Fruit fly (Drosophila melanogaster) whole organism, embryonic: ENCODE measurements around the gene CG16727.

ENCODE experiments used
- Ada2b ChIP-seq: fragments of 200-800 bp; sonication (Bioruptor generic); IDR thresholded peaks from 2 replicates; pipeline ENCODE4 v1.3.6; 2022; ENCODE audit warnings: missing biosample characterization, missing genetic modification characterization
- Adf1 ChIP-seq: fragments of 200-800 bp; sonication (Bioruptor generic); IDR thresholded peaks from 2 replicates; pipeline ENCODE4 v1.3.6; 2022; ENCODE audit warnings: missing biosample characterization, missing genetic modification characterization
- CG10274 ChIP-seq: fragments of 200-800 bp; sonication (Bioruptor generic); optimal IDR thresholded peaks from 3 replicates; lab custom pipeline; 2017; ENCODE audit warnings: missing biosample characterization, mild to moderate bottlenecking, missing genetic modification characterization
- CG10979 ChIP-seq: fragments of 200-800 bp; sonication (Bioruptor generic); optimal IDR thresholded peaks from 2 replicates; lab custom pipeline; 2018; ENCODE audit warnings: missing biosample characterization, mild to moderate bottlenecking, missing genetic modification characterization, moderate library complexity
- CG11093 ChIP-seq: fragments of 200-800 bp; sonication (Bioruptor generic); IDR thresholded peaks from 3 replicates; pipeline ENCODE4 v1.3.6; 2022; ENCODE audit warnings: missing biosample characterization, missing genetic modification characterization
- CG11504 ChIP-seq: fragments of 200-800 bp; sonication (Bioruptor generic); optimal IDR thresholded peaks from 3 replicates; lab custom pipeline; 2019; ENCODE audit warnings: missing biosample characterization, mild to moderate bottlenecking, missing genetic modification characterization, moderate library complexity
- CG13424 ChIP-seq: fragments of 200-800 bp; sonication (Bioruptor generic); optimal IDR thresholded peaks from 2 replicates; lab custom pipeline; 2019; ENCODE audit warnings: missing biosample characterization, mild to moderate bottlenecking, missing genetic modification characterization, moderate library complexity
- CG1602 ChIP-seq: fragments of 200-800 bp; sonication (Bioruptor generic); optimal IDR thresholded peaks from 3 replicates; lab custom pipeline; 2016; ENCODE audit warnings: missing biosample characterization, missing genetic modification characterization
- CG16863 ChIP-seq: fragments of 200-800 bp; sonication (Bioruptor generic); optimal IDR thresholded peaks from 3 replicates; lab custom pipeline; 2016; ENCODE audit warnings: missing biosample characterization, missing genetic modification characterization
- CG18476 ChIP-seq: fragments of 200-800 bp; sonication (Bioruptor generic); optimal IDR thresholded peaks from 2 replicates; lab custom pipeline; 2016; ENCODE audit warnings: missing biosample characterization, mild to moderate bottlenecking, missing genetic modification characterization
- CG30020 ChIP-seq: fragments of 200-800 bp; optimal IDR thresholded peaks from 2 replicates; lab custom pipeline; 2019; ENCODE audit warnings: missing biosample characterization, mild to moderate bottlenecking, missing genetic modification characterization, moderate library complexity
- CG33213 ChIP-seq: fragments of 200-800 bp; sonication (Bioruptor generic); optimal IDR thresholded peaks from 3 replicates; lab custom pipeline; 2016; ENCODE audit warnings: missing biosample characterization, missing genetic modification characterization
- CG6254 ChIP-seq: fragments of 200-800 bp; sonication (Bioruptor generic); optimal IDR thresholded peaks from 3 replicates; lab custom pipeline; 2017; ENCODE audit warnings: mild to moderate bottlenecking, missing biosample characterization, missing genetic modification reagents, missing genetic modification characterization
- CG6654 ChIP-seq: fragments of 200-800 bp; sonication (Bioruptor generic); optimal IDR thresholded peaks from 2 replicates; lab custom pipeline; 2017; ENCODE audit warnings: missing biosample characterization, mild to moderate bottlenecking, missing genetic modification characterization
- CG6791 ChIP-seq: fragments of 200-800 bp; sonication (Bioruptor generic); IDR thresholded peaks from 3 replicates; pipeline ENCODE4 v1.3.6; 2022; ENCODE audit warnings: missing biosample characterization, missing genetic modification characterization; ENCODE audit not compliant: partially characterized antibody
- CG7928 ChIP-seq: fragments of 200-800 bp; sonication (Bioruptor generic); optimal IDR thresholded peaks from 2 replicates; lab custom pipeline; 2017; ENCODE audit warnings: missing biosample characterization, mild to moderate bottlenecking, missing genetic modification characterization
- CG7987 ChIP-seq: fragments of 200-800 bp; sonication (Bioruptor generic); optimal IDR thresholded peaks from 2 replicates; lab custom pipeline; 2018; ENCODE audit warnings: missing biosample characterization, mild to moderate bottlenecking, missing genetic modification characterization, moderate library complexity
- CG8290 ChIP-seq, 3 experiments: fragments of 200-800 bp; sonication (Bioruptor generic); optimal IDR thresholded peaks; 2 replicates each; lab custom pipeline; 2016 to 2019; ENCODE audit warnings: missing biosample characterization in 3 of 3, missing genetic modification characterization in 3 of 3, mild to moderate bottlenecking in 2 of 3, moderate library complexity in 1 of 3
- CG9215 ChIP-seq: fragments of 200-800 bp; sonication (Bioruptor generic); IDR thresholded peaks from 2 replicates; pipeline ENCODE4 v1.3.6; 2022; ENCODE audit warnings: missing biosample characterization, missing genetic modification characterization
- CG9727 ChIP-seq: fragments of 200-800 bp; sonication (Bioruptor generic); optimal IDR thresholded peaks from 3 replicates; lab custom pipeline; 2017; ENCODE audit warnings: missing biosample characterization, mild to moderate bottlenecking, missing genetic modification characterization
- D ChIP-seq, 2 experiments: fragments of 200-800 bp in 1 of 2; fragments of >200 bp in 1 of 2; sonication (Bioruptor generic) in 1 of 2; optimal IDR thresholded peaks; 2 replicates in 1 of 2; 3 replicates in 1 of 2; lab custom pipeline; 2017; ENCODE audit warnings: mild to moderate bottlenecking in 1 of 2, missing biosample characterization in 1 of 2, missing genetic modification characterization in 1 of 2, missing genetic modification reagents in 1 of 2
- Dad ChIP-seq: fragments of 200-800 bp; sonication (Bioruptor generic); optimal IDR thresholded peaks from 3 replicates; lab custom pipeline; 2016; ENCODE audit warnings: missing biosample characterization, missing genetic modification characterization
- Deaf1 ChIP-seq: fragments of 200-800 bp; optimal IDR thresholded peaks from 3 replicates; lab custom pipeline; 2019; ENCODE audit warnings: missing biosample characterization, mild to moderate bottlenecking, missing genetic modification characterization, moderate library complexity
- Elba2 ChIP-seq: fragments of 200-800 bp; sonication (Bioruptor generic); optimal IDR thresholded peaks from 3 replicates; lab custom pipeline; 2016; ENCODE audit warnings: missing biosample characterization, missing genetic modification characterization
- HHEX ChIP-seq: fragments of 200-800 bp; sonication (Bioruptor generic); optimal IDR thresholded peaks from 3 replicates; lab custom pipeline; 2017; ENCODE audit warnings: missing biosample characterization, mild to moderate bottlenecking, missing genetic modification characterization, missing genetic modification reagents
- HLHmδ ChIP-seq: fragments of 200-800 bp; sonication (Bioruptor generic); optimal IDR thresholded peaks from 2 replicates; lab custom pipeline; 2018; ENCODE audit warnings: missing biosample characterization, mild to moderate bottlenecking, missing genetic modification characterization, moderate library complexity
- Hr3 ChIP-seq: fragments of 200-800 bp; sonication (Bioruptor generic); optimal IDR thresholded peaks from 3 replicates; lab custom pipeline; 2016; ENCODE audit warnings: missing biosample characterization, missing genetic modification characterization
- Lpt ChIP-seq: fragments of >200 bp; optimal IDR thresholded peaks from 2 replicates; lab custom pipeline; 2018; ENCODE audit warnings: missing biosample characterization, missing genetic modification characterization
- MESR4 ChIP-seq: fragments of 200-800 bp; sonication (Bioruptor generic); optimal IDR thresholded peaks from 2 replicates; lab custom pipeline; 2018; ENCODE audit warnings: missing biosample characterization, mild to moderate bottlenecking, missing genetic modification characterization, moderate library complexity
- Pdp1 ChIP-seq, 2 experiments: fragments of 200-800 bp; sonication (Bioruptor generic); optimal IDR thresholded peaks; 3 replicates each; lab custom pipeline; 2016; ENCODE audit warnings: missing biosample characterization in 2 of 2, missing genetic modification characterization in 2 of 2, mild to moderate bottlenecking in 1 of 2, moderate library complexity in 1 of 2
- Vsx1 ChIP-seq: fragments of 200-800 bp; sonication (Bioruptor generic); optimal IDR thresholded peaks from 2 replicates; lab custom pipeline; 2017; ENCODE audit warnings: missing biosample characterization, mild to moderate bottlenecking, missing genetic modification characterization, missing genetic modification reagents
- Xrp1 ChIP-seq: fragments of 200-800 bp; sonication (Bioruptor generic); IDR thresholded peaks from 2 replicates; pipeline ENCODE4 v1.3.6; 2022; ENCODE audit warnings: missing biosample characterization, missing genetic modification characterization
- bbx ChIP-seq: fragments of 200-800 bp; sonication (Bioruptor generic); IDR thresholded peaks from 2 replicates; pipeline ENCODE4 v1.3.6; 2022; ENCODE audit warnings: missing biosample characterization, missing genetic modification characterization; ENCODE audit not compliant: partially characterized antibody
- bsh ChIP-seq, 2 experiments: fragments of 200-800 bp; sonication (Bioruptor generic); optimal IDR thresholded peaks; 2 replicates each; lab custom pipeline; 2017 to 2018; ENCODE audit warnings: mild to moderate bottlenecking in 2 of 2, missing biosample characterization in 2 of 2, missing genetic modification characterization in 2 of 2, moderate library complexity in 1 of 2
- cwo ChIP-seq: fragments of 200-800 bp; sonication (Bioruptor generic); optimal IDR thresholded peaks from 3 replicates; lab custom pipeline; 2017; ENCODE audit warnings: missing biosample characterization, missing genetic modification characterization, mild to moderate bottlenecking, moderate library complexity, missing genetic modification reagents
- dati ChIP-seq: fragments of 200-800 bp; sonication (Bioruptor generic); IDR thresholded peaks from 2 replicates; pipeline ENCODE4 v1.3.6; 2022; ENCODE audit warnings: missing biosample characterization, missing genetic modification characterization
- emc ChIP-seq: fragments of 200-800 bp; sonication (Bioruptor generic); optimal IDR thresholded peaks from 2 replicates; lab custom pipeline; 2016; ENCODE audit warnings: missing biosample characterization, missing genetic modification characterization
- hb ChIP-seq: fragments of 200-800 bp; sonication (Bioruptor generic); IDR thresholded peaks from 3 replicates; pipeline ENCODE4 v1.3.6; 2022; ENCODE audit warnings: missing biosample characterization, missing genetic modification characterization; ENCODE audit not compliant: partially characterized antibody
- inv ChIP-seq: fragments of 200-800 bp; sonication (Bioruptor generic); IDR thresholded peaks from 2 replicates; pipeline ENCODE4 v1.3.6; 2022; ENCODE audit warnings: missing biosample characterization, missing genetic modification characterization; ENCODE audit not compliant: partially characterized antibody
- jing ChIP-seq: fragments of 200-800 bp; sonication (Bioruptor generic); optimal IDR thresholded peaks from 2 replicates; lab custom pipeline; 2018; ENCODE audit warnings: missing biosample characterization, mild to moderate bottlenecking, missing genetic modification characterization
- mam ChIP-seq: fragments of 200-800 bp; sonication (Bioruptor generic); optimal IDR thresholded peaks from 3 replicates; lab custom pipeline; 2016; ENCODE audit warnings: missing biosample characterization, missing genetic modification characterization
- pnt ChIP-seq: fragments of 200-800 bp; sonication (Bioruptor generic); optimal IDR thresholded peaks from 3 replicates; lab custom pipeline; 2016; ENCODE audit warnings: missing biosample characterization, missing genetic modification characterization
- psq ChIP-seq: fragments of 200-800 bp; sonication (Bioruptor generic); optimal IDR thresholded peaks from 2 replicates; lab custom pipeline; 2017; ENCODE audit warnings: missing biosample characterization, missing genetic modification characterization
- scrt ChIP-seq: fragments of 200-800 bp; sonication (Bioruptor generic); optimal IDR thresholded peaks from 2 replicates; lab custom pipeline; 2018; ENCODE audit warnings: missing biosample characterization, mild to moderate bottlenecking, missing genetic modification characterization, moderate library complexity
- seq ChIP-seq: fragments of 200-800 bp; sonication (Bioruptor generic); IDR thresholded peaks from 2 replicates; pipeline ENCODE4 v1.3.6; 2022; ENCODE audit warnings: missing biosample characterization, missing genetic modification characterization
- tll ChIP-seq, 2 experiments: fragments of 200-800 bp in 1 of 2; fragments of >200 bp in 1 of 2; sonication (Bioruptor generic) in 1 of 2; optimal IDR thresholded peaks; 2 replicates each; lab custom pipeline; 2017 to 2019; ENCODE audit warnings: missing biosample characterization in 2 of 2, missing genetic modification characterization in 2 of 2, mild to moderate bottlenecking in 1 of 2, moderate library complexity in 1 of 2
- tup ChIP-seq: fragments of 200-800 bp; sonication (Bioruptor generic); optimal IDR thresholded peaks from 2 replicates; lab custom pipeline; 2016; ENCODE audit warnings: missing biosample characterization, mild to moderate bottlenecking, missing genetic modification characterization, moderate library complexity
- wek ChIP-seq: fragments of 200-800 bp; sonication (Bioruptor generic); optimal IDR thresholded peaks from 3 replicates; lab custom pipeline; 2018; ENCODE audit warnings: missing biosample characterization, mild to moderate bottlenecking, missing genetic modification characterization, moderate library complexity
- zfh1 ChIP-seq: fragments of 200-800 bp; sonication (Bioruptor generic); IDR thresholded peaks from 3 replicates; pipeline ENCODE4 v1.3.6; 2022; ENCODE audit warnings: missing biosample characterization, missing genetic modification characterization

Gene CG16727

DNA sequence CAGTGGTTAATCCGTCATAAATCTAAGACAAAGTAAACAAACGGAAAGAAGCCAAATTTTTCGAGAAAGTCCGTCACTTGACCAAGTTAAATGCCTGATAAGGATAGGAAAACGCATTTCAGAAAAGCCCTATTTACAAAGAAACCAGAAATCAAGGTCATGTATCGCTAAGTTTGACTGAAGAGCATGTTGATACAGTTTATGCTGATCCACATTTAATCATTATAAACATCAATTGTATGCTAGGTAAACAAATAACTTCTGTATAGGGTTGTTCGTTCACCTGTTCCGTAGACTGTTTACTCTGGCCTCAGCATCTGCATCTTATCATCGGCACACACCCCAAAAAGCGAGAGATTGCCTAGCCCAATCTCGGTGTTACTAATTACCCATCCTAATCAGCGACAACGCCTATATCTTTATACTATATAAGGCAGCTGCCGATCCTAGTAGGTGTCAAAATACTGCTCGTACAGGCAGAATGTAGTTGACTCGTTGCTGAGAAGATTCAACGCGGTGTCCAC lies at the start of gene CG16727 (continued):
- TF ChIP-seq CG10979 (tag; lab: Kevin White, UChicago) (no peak), jing (GFP tag; lab: Kevin White, UChicago) (no peak), emc (no peak), psq (GFP tag; lab: Kevin White, UChicago) (no peak), CG7987 (GFP tag; lab: Kevin White, UChicago) (peak; percentile 28), CG18476 (GFP tag; lab: Kevin White, UChicago) (no peak), CG9215 (GFP tag; lab: Robert Waterston, UW) (no peak), Pdp1 (GFP tag; optimal IDR thresholded peaks at IDR 0.05; lab: Kevin White, UChicago) (no peak), hb (GFP tag; lab: Robert Waterston, UW) (no peak), CG6254 (no peak), seq (GFP tag; lab: Robert Waterston, UW) (0 out of 2 replicates have a peak, but pooled peaks have one; percentile 10), HHEX (peak; percentile 35), Ada2b (no peak), Deaf1 (tag; lab: Kevin White, UChicago) (no peak), pnt (GFP tag; lab: Kevin White, UChicago) (no peak), Lpt (GFP tag; lab: Kevin White, UChicago) (no peak), CG6654 (no peak), mam (no peak), tup (GFP tag; lab: Kevin White, UChicago) (no peak), inv (GFP tag; lab: Robert Waterston, UW) (no peak), cwo (peak; percentile 15), zfh1 (no peak), Dad (no peak), Vsx1 (no peak), dati (GFP tag; lab: Robert Waterston, UW) (no peak), CG13424 (tag; lab: Kevin White, UChicago) (peak; percentile 38), CG11504 (tag; lab: Kevin White, UChicago) (no peak), Hr3 (no peak), CG11093 (GFP tag; lab: Robert Waterston, UW) (no peak), CG1602 (GFP tag; lab: Kevin White, UChicago) (no peak), CG10274 (GFP tag; lab: Kevin White, UChicago) (no peak), CG8290 (GFP tag; optimal IDR thresholded peaks at IDR 0.05; lab: Kevin White, UChicago) (no peak), CG8290 (tag; optimal IDR thresholded peaks at IDR 0.05; lab: Kevin White, UChicago) (no peak), Adf1 (GFP tag; lab: Robert Waterston, UW) (no peak), Xrp1 (GFP tag; lab: Robert Waterston, UW) (no peak), bsh (GFP tag; optimal IDR thresholded peaks at IDR 0.05; lab: Kevin White, UChicago) (no peak), bbx (GFP tag; lab: Robert Waterston, UW) (no peak), CG33213 (GFP tag; lab: Kevin White, UChicago) (no peak), CG16863 (GFP tag; lab: Kevin White, UChicago) (no peak), Elba2 (GFP tag; lab: Kevin White, UChicago) (no peak), CG7928 (GFP tag; lab: Kevin White, UChicago) (no peak), wek (GFP tag; lab: Kevin White, UChicago) (no peak), D (optimal IDR thresholded peaks at IDR 0.05; lab: Kevin White, UChicago) (no peak), D (GFP tag; optimal IDR thresholded peaks at IDR 0.05; lab: Kevin White, UChicago) (no peak), CG6791 (no peak), tll (GFP tag; optimal IDR thresholded peaks at IDR 0.05; lab: Kevin White, UChicago) (no peak), CG30020 (no peak), CG9727 (GFP tag; lab: Kevin White, UChicago) (no peak), scrt (GFP tag; lab: Kevin White, UChicago) (peak; percentile 36), HLHmδ (GFP tag; lab: Kevin White, UChicago) (no peak), MESR4 (no peak)
